Fruit fly (Drosophila melanogaster) whole organism, pupa: Measurements from ENCODE around the gene Der-1.

Experiments used
- CG10348 ChIP-seq: fragments of 200-800 bp; sonication (Bioruptor generic); IDR thresholded peaks from 2 replicates; pipeline ENCODE4 v1.3.6; 2022; ENCODE audit warnings: missing biosample characterization, missing genetic modification characterization
- CG12605 ChIP-seq: fragments of 200-800 bp; sonication (Bioruptor generic); IDR thresholded peaks from 2 replicates; pipeline ENCODE4 v1.3.6; 2022; ENCODE audit warnings: missing biosample characterization, missing genetic modification characterization
- CG13204 ChIP-seq: fragments of 200-800 bp; sonication (Bioruptor generic); optimal IDR thresholded peaks from 2 replicates; lab custom pipeline; 2018; ENCODE audit warnings: missing biosample characterization, mild to moderate bottlenecking, missing genetic modification characterization, moderate library complexity
- CG14655 ChIP-seq: fragments of 200-800 bp; sonication (Bioruptor generic); optimal IDR thresholded peaks from 3 replicates; lab custom pipeline; 2017; ENCODE audit warnings: mild to moderate bottlenecking, missing biosample characterization, missing genetic modification reagents, missing genetic modification characterization
- CG15710 ChIP-seq: fragments of 200-800 bp; sonication (Bioruptor generic); optimal IDR thresholded peaks from 2 replicates; lab custom pipeline; 2018; ENCODE audit warnings: missing biosample characterization, mild to moderate bottlenecking, missing genetic modification characterization, moderate library complexity
- CG17806 ChIP-seq: fragments of 200-800 bp; sonication (Bioruptor generic); optimal IDR thresholded peaks from 2 replicates; lab custom pipeline; 2018; ENCODE audit warnings: missing biosample characterization, mild to moderate bottlenecking, missing genetic modification characterization, moderate library complexity
- CG32121 ChIP-seq: fragments of 200-800 bp; sonication (Bioruptor generic); IDR thresholded peaks from 2 replicates; pipeline ENCODE4 v1.3.6; 2022; ENCODE audit warnings: missing biosample characterization, missing genetic modification characterization
- CG34367 ChIP-seq: fragments of 200-800 bp; sonication (Bioruptor generic); optimal IDR thresholded peaks from 2 replicates; lab custom pipeline; 2018; ENCODE audit warnings: missing biosample characterization, mild to moderate bottlenecking, missing genetic modification characterization
- CG4496 ChIP-seq: fragments of 200-800 bp; sonication (Bioruptor generic); IDR thresholded peaks from 3 replicates; pipeline ENCODE4 v1.3.6; 2022; ENCODE audit warnings: missing biosample characterization, missing genetic modification characterization
- CG8159 ChIP-seq: fragments of 200-800 bp; sonication (Bioruptor generic); optimal IDR thresholded peaks from 3 replicates; lab custom pipeline; 2018; ENCODE audit warnings: missing biosample characterization, mild to moderate bottlenecking, missing genetic modification characterization, moderate library complexity
- CG8301 ChIP-seq: fragments of 200-800 bp; sonication (Bioruptor generic); optimal IDR thresholded peaks from 2 replicates; lab custom pipeline; 2018; ENCODE audit warnings: missing biosample characterization, mild to moderate bottlenecking, missing genetic modification characterization
- CG9948 ChIP-seq: fragments of 200-800 bp; sonication (Bioruptor generic); optimal IDR thresholded peaks from 2 replicates; lab custom pipeline; 2018; ENCODE audit warnings: missing biosample characterization, mild to moderate bottlenecking, missing genetic modification characterization, moderate library complexity
- D1 ChIP-seq: fragments of 200-800 bp; sonication (Bioruptor generic); optimal IDR thresholded peaks from 2 replicates; lab custom pipeline; 2018; ENCODE audit warnings: missing biosample characterization, mild to moderate bottlenecking, missing genetic modification characterization, moderate library complexity
- EcR ChIP-seq: fragments of 200-800 bp; sonication (Bioruptor generic); optimal IDR thresholded peaks from 3 replicates; lab custom pipeline; 2019; ENCODE audit warnings: missing biosample characterization, missing genetic modification characterization, mild to moderate bottlenecking, moderate library complexity, missing genetic modification reagents
- Ets98B ChIP-seq: fragments of 200-800 bp; sonication (Bioruptor generic); IDR thresholded peaks from 2 replicates; pipeline ENCODE4 v1.3.6; 2022; ENCODE audit warnings: missing biosample characterization, missing genetic modification characterization
- Pif1A ChIP-seq: fragments of 200-800 bp; sonication (Bioruptor generic); optimal IDR thresholded peaks from 3 replicates; lab custom pipeline; 2016; ENCODE audit warnings: missing biosample characterization, missing genetic modification characterization
- Pif1B ChIP-seq: fragments of 200-800 bp; sonication (Bioruptor generic); optimal IDR thresholded peaks from 3 replicates; lab custom pipeline; 2016; ENCODE audit warnings: missing biosample characterization, missing genetic modification characterization
- Snoo ChIP-seq: fragments of 200-800 bp; sonication (Bioruptor generic); optimal IDR thresholded peaks from 3 replicates; lab custom pipeline; 2017; ENCODE audit warnings: missing biosample characterization, mild to moderate bottlenecking, missing genetic modification characterization, inconsistent platforms
- fd96Ca ChIP-seq: fragments of 200-800 bp; sonication (Bioruptor generic); IDR thresholded peaks from 3 replicates; pipeline ENCODE4 v1.3.6; 2022; ENCODE audit warnings: missing biosample characterization, missing genetic modification characterization
- gl ChIP-seq: fragments of 200-800 bp; sonication (Bioruptor generic); optimal IDR thresholded peaks from 2 replicates; lab custom pipeline; 2018; ENCODE audit warnings: missing biosample characterization, mild to moderate bottlenecking, missing genetic modification characterization
- rn ChIP-seq: fragments of 200-800 bp; sonication (Bioruptor generic); IDR thresholded peaks from 2 replicates; pipeline ENCODE4 v1.3.6; 2022; ENCODE audit warnings: missing biosample characterization, missing genetic modification characterization

Gene Der-1

DNA sequence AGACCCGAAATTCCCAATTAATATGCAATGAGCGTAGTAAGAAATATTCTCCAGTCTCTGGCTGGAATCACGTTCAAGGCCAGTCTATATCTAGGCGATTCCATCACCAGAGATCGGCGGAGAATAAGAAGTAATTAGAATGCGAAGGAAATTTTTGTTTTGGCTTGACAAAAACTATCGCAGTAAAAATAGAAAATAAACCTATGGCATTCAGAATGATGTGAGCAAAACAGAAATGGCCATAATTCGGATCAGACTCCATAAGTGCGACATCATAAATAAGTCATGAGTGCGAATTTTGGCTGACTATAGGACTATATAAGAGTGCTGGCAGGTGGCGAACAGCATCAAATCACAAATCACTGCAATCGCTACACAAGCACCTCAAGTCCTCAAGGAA lies 34.4 kb downstream of the Der-1 start, which contains the start of gene Nplp4:
TSS of gene Nplp4 (plus strand) at position 301 of the 400 bp plus-strand sequence.
- TF ChIP-seq CG14655 (GFP tag; lab: Kevin White, UChicago) (no peak), CG9948 (tag; lab: Kevin White, UChicago) (no peak), CG4496 (GFP tag; lab: Robert Waterston, UW) (no peak), fd96Ca (GFP tag; lab: Robert Waterston, UW) (no peak), CG13204 (no peak), gl (tag; lab: Kevin White, UChicago) (no peak), D1 (tag; lab: Kevin White, UChicago) (no peak), Pif1B (GFP tag; lab: Kevin White, UChicago) (no peak), CG10348 (GFP tag; lab: Robert Waterston, UW) (no peak), CG8159 (tag; lab: Kevin White, UChicago) (no peak), rn (GFP tag; lab: Robert Waterston, UW) (no peak), CG12605 (GFP tag; lab: Robert Waterston, UW) (no peak), CG17806 (tag; lab: Kevin White, UChicago) (no peak)

DNA sequence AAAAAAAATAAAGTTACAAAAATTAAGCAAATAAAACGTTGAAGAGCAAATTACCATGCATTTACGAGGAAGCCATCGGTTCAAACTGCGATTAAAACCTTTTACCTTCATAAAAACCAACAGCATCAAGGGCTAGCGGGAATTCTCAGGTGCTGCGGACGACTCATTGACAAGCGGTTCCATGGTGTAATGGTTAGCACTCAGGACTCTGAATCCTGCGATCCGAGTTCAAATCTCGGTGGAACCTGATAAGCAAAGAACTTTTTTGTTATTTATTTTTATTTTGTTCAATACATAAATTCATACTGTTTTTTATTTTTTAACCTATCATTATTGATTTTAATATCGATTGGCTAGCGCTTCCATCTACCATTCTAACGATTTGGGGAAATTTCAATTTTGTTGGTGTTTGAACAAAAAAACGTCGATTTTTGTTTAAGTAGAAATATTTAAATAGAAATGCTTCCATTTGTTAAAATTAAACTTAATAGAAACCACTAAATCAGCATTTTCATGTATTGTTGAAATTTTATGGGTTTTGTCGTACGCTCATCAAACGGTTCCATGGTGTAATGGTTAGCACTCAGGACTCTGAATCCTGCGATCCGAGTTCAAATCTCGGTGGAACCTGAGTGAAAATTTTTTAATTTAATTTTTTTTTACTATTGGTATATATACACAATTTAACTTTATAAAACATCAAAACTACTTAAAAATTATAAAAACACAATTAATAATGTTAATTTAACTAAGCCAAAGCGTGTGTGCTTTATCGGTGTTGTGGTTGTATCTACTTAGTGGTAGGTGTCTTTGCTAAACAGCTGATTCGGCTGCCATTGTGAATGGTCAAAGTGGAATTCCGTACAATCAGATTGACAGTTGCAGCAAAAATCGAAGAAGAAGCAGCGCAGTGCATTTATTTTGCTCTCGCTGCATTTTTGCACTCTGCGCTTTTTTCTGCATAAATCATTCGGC lies 35.5 kb downstream of the Der-1 start, which contains the start of gene CG4238:
TSS of gene CG4238 (plus strand) at position 880 of the 975 bp plus-strand sequence.
- TF ChIP-seq D1 (tag; lab: Kevin White, UChicago) (peak; percentile 9), CG9948 (tag; lab: Kevin White, UChicago) (no peak), CG4496 (GFP tag; lab: Robert Waterston, UW) (no peak)

- TF ChIP-seq fd96Ca (GFP tag; lab: Robert Waterston, UW) (no peak), rn (GFP tag; lab: Robert Waterston, UW) (no peak), CG17806 (tag; lab: Kevin White, UChicago) (no peak), Pif1A (GFP tag; lab: Kevin White, UChicago) (no peak), D1 (tag; lab: Kevin White, UChicago) (no peak), CG32121 (GFP tag; lab: Robert Waterston, UW) (no peak), CG15710 (tag; lab: Kevin White, UChicago) (no peak), CG13204 (no peak), Snoo (tag; lab: Kevin White, UChicago) (no peak), CG10348 (GFP tag; lab: Robert Waterston, UW) (no peak), CG14655 (GFP tag; lab: Kevin White, UChicago) (no peak), CG34367 (tag; lab: Kevin White, UChicago) (no peak), EcR (GFP tag; lab: Kevin White, UChicago) (no peak), CG8301 (tag; lab: Kevin White, UChicago) (no peak), CG12605 (GFP tag; lab: Robert Waterston, UW) (no peak), Pif1B (GFP tag; lab: Kevin White, UChicago) (no peak), gl (tag; lab: Kevin White, UChicago) (no peak)
- TF ChIP-seq, all 21 proteins: peak for 0
These were observed 36.7 kb downstream of the Der-1 start for dm6 chr2L:2010335-2011061.

dm6 chr2L:2011430-2011829 lies 37.7 kb downstream of the Der-1 start:
- TF ChIP-seq Ets98B (no peak), CG14655 (GFP tag; lab: Kevin White, UChicago) (no peak), CG10348 (GFP tag; lab: Robert Waterston, UW) (no peak), Pif1B (GFP tag; lab: Kevin White, UChicago) (no peak), CG34367 (tag; lab: Kevin White, UChicago) (no peak), CG32121 (GFP tag; lab: Robert Waterston, UW) (no peak), EcR (GFP tag; lab: Kevin White, UChicago) (no peak), CG8301 (tag; lab: Kevin White, UChicago) (no peak), gl (tag; lab: Kevin White, UChicago) (no peak), D1 (tag; lab: Kevin White, UChicago) (no peak), Pif1A (GFP tag; lab: Kevin White, UChicago) (no peak), CG4496 (GFP tag; lab: Robert Waterston, UW) (no peak)

- no peak for TF ChIP-seq CG9948 (tag; lab: Kevin White, UChicago)
- TF ChIP-seq CG10348 (GFP tag; lab: Robert Waterston, UW) = no peak
These were observed 39.3 kb downstream of the Der-1 start for dm6 chr2L:2013057-2013456.
